Worm (Caenorhabditis elegans) whole organism, L3 larva: ENCODE data around the gene mrpl-48.

ENCODE experiments used
- aly-2 ChIP-seq: fragments of 150-350 bp; optimal IDR thresholded peaks from 2 replicates; lab custom pipeline; 2014; ENCODE audit warnings: missing biosample characterization, missing genetic modification characterization
- ama-1 ChIP-seq: fragments of 150-350 bp; optimal IDR thresholded peaks from 2 replicates; lab custom pipeline; 2018
- ceh-16 ChIP-seq: sonication (generic microtip); optimal IDR thresholded peaks from 2 replicates; lab custom pipeline; 2017; ENCODE audit warnings: missing biosample characterization, missing genetic modification characterization
- ceh-28 ChIP-seq: fragments of 150-350 bp; optimal IDR thresholded peaks from 2 replicates; lab custom pipeline; 2014; ENCODE audit warnings: missing biosample characterization, missing genetic modification reagents, missing genetic modification characterization
- ceh-82 ChIP-seq: fragments of 150-350 bp; optimal IDR thresholded peaks from 2 replicates; lab custom pipeline; 2014; ENCODE audit warnings: missing biosample characterization, missing genetic modification characterization
- ceh-9 ChIP-seq: sonication (generic microtip); optimal IDR thresholded peaks from 2 replicates; lab custom pipeline; 2018; ENCODE audit warnings: missing biosample characterization, missing genetic modification characterization
- egl-27 ChIP-seq: sonication (generic microtip); optimal IDR thresholded peaks from 4 replicates; lab custom pipeline; 2017; ENCODE audit warnings: missing biosample characterization, missing genetic modification reagents, missing genetic modification characterization
- egl-5 ChIP-seq: fragments of 150-350 bp; optimal IDR thresholded peaks from 2 replicates; lab custom pipeline; 2017; ENCODE audit warnings: missing biosample characterization, missing genetic modification reagents, missing genetic modification characterization, inconsistent platforms
- elt-1 ChIP-seq: fragments of 150-350 bp; optimal IDR thresholded peaks from 2 replicates; lab custom pipeline; 2014; ENCODE audit warnings: missing biosample characterization, missing genetic modification characterization
- elt-2 ChIP-seq: sonication (generic microtip); optimal IDR thresholded peaks from 2 replicates; lab custom pipeline; 2016; ENCODE audit warnings: missing genetic modification reagents, mild to moderate bottlenecking, missing genetic modification characterization, missing compliant biosample characterization
- elt-3 ChIP-seq, 3 experiments: fragments of 150-350 bp in 1 of 3; sonication (generic microtip) in 2 of 3; optimal IDR thresholded peaks; 2 replicates in 2 of 3; 4 replicates in 1 of 3; lab custom pipeline; 2014 to 2017; ENCODE audit warnings: missing biosample characterization in 3 of 3, missing genetic modification characterization in 3 of 3
- eor-1 ChIP-seq, 2 experiments: fragments of 150-350 bp; optimal IDR thresholded peaks; 2 replicates each; lab custom pipeline; 2014 to 2018; ENCODE audit warnings: missing biosample characterization in 2 of 2, missing genetic modification characterization in 2 of 2
- fkh-2 ChIP-seq: fragments of 150-350 bp; optimal IDR thresholded peaks from 2 replicates; lab custom pipeline; 2014; ENCODE audit warnings: missing biosample characterization, missing genetic modification reagents, missing genetic modification characterization
- fos-1 ChIP-seq: fragments of 150-350 bp; optimal IDR thresholded peaks from 2 replicates; lab custom pipeline; 2014; ENCODE audit warnings: missing biosample characterization, missing genetic modification characterization
- hmg-11 ChIP-seq: sonication (generic microtip); optimal IDR thresholded peaks from 2 replicates; lab custom pipeline; 2016; ENCODE audit warnings: missing genetic modification characterization, missing compliant biosample characterization
- lin-15B ChIP-seq: fragments of 150-350 bp; optimal IDR thresholded peaks from 2 replicates; lab custom pipeline; 2014; ENCODE audit warnings: missing biosample characterization, missing genetic modification characterization
- lin-39 ChIP-seq: fragments of 150-350 bp; optimal IDR thresholded peaks from 2 replicates; lab custom pipeline; 2018; ENCODE audit warnings: missing biosample characterization, missing genetic modification reagents, missing genetic modification characterization
- lsy-12 ChIP-seq: sonication (generic microtip); optimal IDR thresholded peaks from 2 replicates; lab custom pipeline; 2016; ENCODE audit warnings: mild to moderate bottlenecking, missing genetic modification characterization, missing compliant biosample characterization
- mdl-1 ChIP-seq: fragments of 150-350 bp; optimal IDR thresholded peaks from 2 replicates; lab custom pipeline; 2014; ENCODE audit warnings: missing biosample characterization, missing genetic modification characterization
- nfya-1 ChIP-seq: sonication (generic microtip); optimal IDR thresholded peaks from 2 replicates; lab custom pipeline; 2017; ENCODE audit warnings: missing genetic modification characterization, mild to moderate bottlenecking, missing compliant biosample characterization, antibody characterized with exemption, moderate library complexity; ENCODE audit not compliant: insufficient read depth
- nhr-12 ChIP-seq: fragments of 150-350 bp; optimal IDR thresholded peaks from 2 replicates; lab custom pipeline; 2014; ENCODE audit warnings: missing biosample characterization, missing genetic modification characterization
- nhr-23 ChIP-seq: fragments of 150-350 bp; optimal IDR thresholded peaks from 2 replicates; lab custom pipeline; 2014; ENCODE audit warnings: missing biosample characterization, missing genetic modification reagents, missing genetic modification characterization
- nhr-237 ChIP-seq: fragments of 150-350 bp; optimal IDR thresholded peaks from 2 replicates; lab custom pipeline; 2014; ENCODE audit warnings: missing biosample characterization, missing genetic modification characterization
- nhr-25 ChIP-seq: sonication (generic microtip); optimal IDR thresholded peaks from 2 replicates; lab custom pipeline; 2017; ENCODE audit warnings: missing biosample characterization, missing genetic modification characterization
- nhr-43 ChIP-seq: sonication (generic microtip); optimal IDR thresholded peaks from 2 replicates; lab custom pipeline; 2016; ENCODE audit warnings: mild to moderate bottlenecking, missing genetic modification characterization, missing compliant biosample characterization; ENCODE audit not compliant: poor library complexity, severe bottlenecking
- pha-4 ChIP-seq: fragments of 150-350 bp; optimal IDR thresholded peaks from 2 replicates; lab custom pipeline; 2014; ENCODE audit warnings: missing biosample characterization, missing genetic modification reagents, missing genetic modification characterization
- pqm-1 ChIP-seq: fragments of 150-350 bp; optimal IDR thresholded peaks from 2 replicates; lab custom pipeline; 2017; ENCODE audit warnings: missing biosample characterization, missing genetic modification characterization, inconsistent platforms
- sea-2 ChIP-seq: fragments of 150-350 bp; sonication (generic microtip); optimal IDR thresholded peaks from 4 replicates; lab custom pipeline; 2014; ENCODE audit warnings: missing biosample characterization, missing genetic modification reagents, missing genetic modification characterization
- skn-1 ChIP-seq: fragments of 150-350 bp; optimal IDR thresholded peaks from 2 replicates; lab custom pipeline; 2014; ENCODE audit warnings: missing biosample characterization, missing genetic modification characterization
- snpc-4 ChIP-seq: fragments of 150-350 bp; optimal IDR thresholded peaks from 2 replicates; lab custom pipeline; 2014; ENCODE audit warnings: missing biosample characterization, missing genetic modification characterization
- tbx-2 ChIP-seq: sonication (generic microtip); optimal IDR thresholded peaks from 2 replicates; lab custom pipeline; 2016; ENCODE audit warnings: mild to moderate bottlenecking, missing genetic modification characterization, missing compliant biosample characterization
- unc-62 ChIP-seq: fragments of 150-350 bp; sonication (generic microtip); optimal IDR thresholded peaks from 4 replicates; lab custom pipeline; 2014; ENCODE audit warnings: missing biosample characterization, missing genetic modification reagents, missing genetic modification characterization
- zag-1 ChIP-seq: fragments of 150-350 bp; optimal IDR thresholded peaks from 2 replicates; lab custom pipeline; 2014; ENCODE audit warnings: missing biosample characterization, missing genetic modification characterization
- ztf-11 ChIP-seq: fragments of 150-350 bp; optimal IDR thresholded peaks from 2 replicates; lab custom pipeline; 2014; ENCODE audit warnings: missing biosample characterization, missing genetic modification characterization
- ztf-4 ChIP-seq: fragments of 150-350 bp; optimal IDR thresholded peaks from 2 replicates; lab custom pipeline; 2014; ENCODE audit warnings: missing biosample characterization, missing genetic modification characterization

mrpl-48 gene

DNA sequence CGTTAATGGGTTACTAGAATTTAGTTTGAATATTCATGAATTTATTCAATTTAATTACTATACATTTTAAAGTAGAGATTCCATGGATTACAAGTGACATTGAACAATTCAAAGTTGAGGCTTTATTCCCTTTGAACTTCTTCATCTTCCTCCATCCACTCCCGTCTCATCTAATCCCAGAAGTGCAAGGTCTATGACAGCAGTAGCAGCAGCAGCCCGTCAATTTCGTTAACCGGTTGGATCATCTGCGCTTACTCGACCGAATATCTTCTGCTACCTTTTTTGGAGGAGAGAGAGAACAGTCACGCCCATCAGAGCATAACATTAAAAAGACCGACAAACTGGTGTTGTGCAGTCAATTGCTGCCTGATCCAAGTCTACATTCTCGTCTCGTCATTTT is 23.8 kb downstream of the mrpl-48 start, which contains the start of gene M03E7.2:
Gene M03E7.2, plus strand, starts transcription at position 301 of the 400 bp plus-strand sequence.
- no peak for TF ChIP-seq elt-3 (tag; optimal IDR thresholded peaks at IDR 0.05; lab: Kevin White, UChicago)
- TF ChIP-seq eor-1 (tag; optimal IDR thresholded peaks at IDR 0.05; lab: Kevin White, UChicago), result no peak
- no peak for TF ChIP-seq aly-2 (tag; lab: Kevin White, UChicago)
- TF ChIP-seq egl-5, result no peak
- TF ChIP-seq ztf-11 (tag; lab: Kevin White, UChicago), result no peak
- no peak for TF ChIP-seq zag-1 (tag; lab: Kevin White, UChicago)
- TF ChIP-seq nhr-12 (tag; lab: Kevin White, UChicago), result no peak
- no peak for TF ChIP-seq egl-27 (tag; lab: Kevin White, UChicago)
- TF ChIP-seq fos-1 (tag; lab: Kevin White, UChicago), result no peak

DNA sequence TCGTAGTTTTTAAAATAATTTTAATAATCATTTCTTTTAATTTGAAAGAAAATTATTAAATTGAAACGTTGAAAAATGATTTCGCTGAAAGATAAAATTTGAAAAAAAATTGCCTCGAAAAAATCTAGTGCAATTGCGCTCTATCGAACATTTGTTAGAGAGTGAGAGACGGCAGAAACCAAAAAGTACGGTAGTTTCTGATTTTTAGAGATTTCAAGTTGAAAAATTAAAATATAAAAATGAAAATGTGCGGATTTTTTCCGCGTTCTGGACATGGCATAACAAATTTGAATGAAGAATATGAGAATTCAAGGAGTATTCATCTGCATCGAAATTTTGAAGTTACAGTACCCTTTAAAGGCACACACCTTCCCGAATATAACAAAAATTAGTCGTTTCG is 25.9 kb downstream of the mrpl-48 start:
- TF ChIP-seq fkh-2 (tag; lab: Kevin White, UChicago) (no peak), ceh-16 (tag; lab: Kevin White, UChicago) (no peak), tbx-2 (tag; lab: Kevin White, UChicago) (no peak), elt-3 (tag; optimal IDR thresholded peaks at IDR 0.05; lab: Kevin White, UChicago) (no peak), nfya-1 (tag; lab: Kevin White, UChicago) (peak; percentile 27), pha-4 (tag; lab: Kevin White, UChicago) (peak; percentile 39)

DNA sequence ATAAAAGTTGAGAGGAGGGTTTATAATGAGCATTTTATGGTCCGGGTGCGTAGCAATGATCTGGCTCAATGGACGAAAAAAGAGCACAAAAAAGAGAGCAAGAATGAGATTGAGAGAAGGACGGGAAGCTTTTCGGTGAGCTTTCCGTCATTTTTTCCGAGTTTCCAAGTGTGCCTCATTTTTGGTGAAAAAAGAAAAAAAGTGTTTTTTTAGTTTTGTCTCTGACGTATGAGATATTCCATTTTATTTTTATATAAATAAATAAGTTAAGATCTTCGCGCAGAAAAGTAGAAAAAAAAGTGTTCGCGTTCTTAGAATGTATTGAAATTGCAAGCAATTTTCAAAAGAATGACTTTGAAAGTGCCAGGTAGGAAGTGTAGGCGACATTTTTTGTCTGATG is 26.5 kb downstream of the mrpl-48 start, which contains the start of gene memb-2:
Gene memb-2, minus strand, starts transcription at position 101 of the 400 bp plus-strand sequence.
- no peak for TF ChIP-seq snpc-4 (tag; lab: Kevin White, UChicago)
- peak; percentile 21 for TF ChIP-seq egl-5
- no peak for TF ChIP-seq ceh-9 (tag; lab: Kevin White, UChicago)
- TF ChIP-seq aly-2 (tag; lab: Kevin White, UChicago), result no peak
- TF ChIP-seq lin-39 (tag; lab: Kevin White, UChicago), result no peak
- TF ChIP-seq nhr-43 (tag; lab: Kevin White, UChicago), result no peak
- TF ChIP-seq nhr-237 (tag; lab: Kevin White, UChicago), result no peak

DNA sequence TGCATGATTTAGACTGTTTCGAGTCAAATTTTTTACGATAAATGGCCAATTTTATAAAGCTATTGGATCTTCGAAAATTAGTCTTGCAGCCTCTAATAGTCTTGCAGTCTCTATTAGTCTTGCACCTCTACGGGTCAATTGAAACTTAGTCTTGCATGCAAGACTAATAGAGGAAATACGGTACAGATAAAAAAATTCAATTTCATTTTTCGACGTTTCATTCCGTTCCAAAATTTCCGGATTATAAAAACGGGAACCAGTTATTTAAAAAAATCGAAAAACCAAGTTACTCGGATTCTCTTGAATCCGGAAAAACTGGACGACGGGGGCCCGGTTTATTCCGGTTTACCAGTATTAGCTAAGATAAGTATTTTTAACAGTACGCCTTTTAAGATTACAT is 27.9 kb downstream of the mrpl-48 start, which contains the start of gene M03E7.1:
Gene M03E7.1, plus strand, starts transcription at position 301 of the 400 bp plus-strand sequence.
- TF ChIP-seq lin-39 (tag; lab: Kevin White, UChicago) (no peak), pqm-1 (tag; lab: Kevin White, UChicago) (no peak), sea-2 (GFP tag; lab: Kevin White, UChicago) (no peak), ztf-4 (no peak), nhr-23 (tag; lab: Kevin White, UChicago) (no peak), nhr-25 (tag; lab: Kevin White, UChicago) (no peak), hmg-11 (no peak), elt-3 (tag; optimal IDR thresholded peaks at IDR 0.05; lab: Kevin White, UChicago) (no peak), nhr-237 (tag; lab: Kevin White, UChicago) (no peak), lsy-12 (tag; lab: Kevin White, UChicago) (no peak), nhr-43 (tag; lab: Kevin White, UChicago) (no peak), ceh-82 (tag; lab: Kevin White, UChicago) (no peak), ztf-11 (tag; lab: Kevin White, UChicago) (no peak), pha-4 (tag; lab: Kevin White, UChicago) (no peak), fkh-2 (tag; lab: Kevin White, UChicago) (no peak), eor-1 (tag; optimal IDR thresholded peaks at IDR 0.05; lab: Kevin White, UChicago) (no peak)

DNA sequence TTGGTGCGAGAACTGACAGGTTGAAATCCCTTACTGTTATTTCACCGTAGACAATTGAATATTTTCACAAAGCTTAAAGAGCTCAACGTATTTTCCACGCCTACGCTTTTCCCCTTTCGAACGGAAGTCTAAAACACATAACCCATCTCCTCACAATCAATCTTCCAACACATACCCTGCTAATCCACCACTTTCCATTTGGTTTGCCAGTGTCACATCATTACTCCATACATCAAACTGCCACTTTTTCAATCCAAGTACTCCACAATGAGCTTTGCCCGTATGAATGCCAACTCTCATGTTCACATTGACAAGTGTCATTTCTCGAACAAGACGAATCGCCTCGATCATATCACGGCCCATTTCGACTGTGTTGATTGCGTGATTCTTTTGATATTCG is 34.5 kb downstream of the mrpl-48 start:
- TF ChIP-seq aly-2 (tag; lab: Kevin White, UChicago) (no peak), pha-4 (tag; lab: Kevin White, UChicago) (no peak), unc-62 (GFP tag; lab: Kevin White, UChicago) (peak; percentile 72), fkh-2 (tag; lab: Kevin White, UChicago) (no peak), pqm-1 (tag; lab: Kevin White, UChicago) (no peak), lin-39 (tag; lab: Kevin White, UChicago) (peak; percentile 39)

DNA sequence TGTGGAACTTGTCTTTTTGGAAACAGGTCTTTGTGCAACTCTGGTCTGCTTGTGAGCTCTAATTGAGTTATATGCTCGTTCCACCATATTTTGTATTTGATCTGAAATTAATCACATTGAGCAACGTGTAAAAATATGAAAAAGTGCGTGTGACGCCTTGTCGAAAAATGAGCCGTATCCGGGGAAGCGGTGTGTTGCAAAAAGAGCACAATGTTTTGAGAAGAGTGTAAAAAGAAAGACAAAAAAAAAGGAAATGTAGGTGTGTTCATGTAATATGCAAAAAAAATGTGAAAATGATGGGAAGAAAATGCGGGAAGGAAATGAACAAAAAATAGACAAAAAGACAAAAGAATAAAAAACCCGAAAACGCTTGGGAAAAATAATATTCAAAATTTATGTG is 37.3 kb downstream of the mrpl-48 start, which contains the start of gene acy-4:
Gene acy-4, minus strand, starts transcription at position 101 of the 400 bp plus-strand sequence.
- no peak for TF ChIP-seq nhr-43 (tag; lab: Kevin White, UChicago)
- no peak for TF ChIP-seq ceh-82 (tag; lab: Kevin White, UChicago)
- no peak for TF ChIP-seq skn-1 (tag; lab: Kevin White, UChicago)
- TF ChIP-seq sea-2 (GFP tag; lab: Kevin White, UChicago), result no peak
- no peak for TF ChIP-seq nhr-23 (tag; lab: Kevin White, UChicago)
- no peak for TF ChIP-seq elt-1 (tag; lab: Kevin White, UChicago)
- no peak for TF ChIP-seq egl-27 (tag; lab: Kevin White, UChicago)
- TF ChIP-seq mdl-1 (tag; lab: Kevin White, UChicago), result no peak
- no peak for TF ChIP-seq lsy-12 (tag; lab: Kevin White, UChicago)
- TF ChIP-seq lin-15B (tag; lab: Kevin White, UChicago), result no peak
- TF ChIP-seq zag-1 (tag; lab: Kevin White, UChicago), result no peak
- no peak for TF ChIP-seq nhr-12 (tag; lab: Kevin White, UChicago)
- TF ChIP-seq elt-2 (tag; lab: Kevin White, UChicago), result no peak
- no peak for TF ChIP-seq nfya-1 (tag; lab: Kevin White, UChicago)
- TF ChIP-seq ama-1 (lab: Kevin White, UChicago), result no peak
- TF ChIP-seq ztf-4, result no peak
- no peak for TF ChIP-seq fkh-2 (tag; lab: Kevin White, UChicago)
- no peak for TF ChIP-seq lin-39 (tag; lab: Kevin White, UChicago)
- TF ChIP-seq tbx-2 (tag; lab: Kevin White, UChicago), result no peak
- TF ChIP-seq ceh-28, result no peak
